Fruit fly (Drosophila melanogaster) whole organism, embryonic: ENCODE measurements around the gene Sfp23F.

Experiments used
- Asciz ChIP-seq: fragments of 200-800 bp; sonication (Bioruptor generic); optimal IDR thresholded peaks from 2 replicates; lab custom pipeline; 2017; ENCODE audit warnings: missing biosample characterization, mild to moderate bottlenecking, missing genetic modification characterization, missing genetic modification reagents
- BtbVII ChIP-seq: fragments of 200-800 bp; sonication (Bioruptor generic); optimal IDR thresholded peaks from 3 replicates; lab custom pipeline; 2017; ENCODE audit warnings: missing biosample characterization, mild to moderate bottlenecking, missing genetic modification characterization
- C15 ChIP-seq: fragments of 200-800 bp; sonication (Bioruptor generic); IDR thresholded peaks from 3 replicates; pipeline ENCODE4 v1.3.6; 2022; ENCODE audit warnings: missing biosample characterization, missing genetic modification characterization
- CG10431 ChIP-seq: fragments of 200-800 bp; sonication (Bioruptor generic); optimal IDR thresholded peaks from 3 replicates; lab custom pipeline; 2018; ENCODE audit warnings: missing biosample characterization, mild to moderate bottlenecking, missing genetic modification characterization
- CG10979 ChIP-seq: fragments of 200-800 bp; sonication (Bioruptor generic); optimal IDR thresholded peaks from 2 replicates; lab custom pipeline; 2018; ENCODE audit warnings: missing biosample characterization, mild to moderate bottlenecking, missing genetic modification characterization, moderate library complexity
- CG12104 ChIP-seq: fragments of 200-800 bp; sonication (Bioruptor generic); optimal IDR thresholded peaks from 3 replicates; lab custom pipeline; 2016; ENCODE audit warnings: missing biosample characterization, missing genetic modification characterization
- CG18011 ChIP-seq: fragments of 200-800 bp; sonication (Bioruptor generic); optimal IDR thresholded peaks from 2 replicates; lab custom pipeline; 2017; ENCODE audit warnings: missing biosample characterization, missing genetic modification characterization, mild to moderate bottlenecking, moderate library complexity, missing genotype
- CG1832 ChIP-seq: fragments of 200-800 bp; sonication (Bioruptor generic); optimal IDR thresholded peaks from 2 replicates; lab custom pipeline; 2017; ENCODE audit warnings: missing biosample characterization, mild to moderate bottlenecking, missing genetic modification characterization, inconsistent platforms
- CG2678 ChIP-seq: fragments of 200-800 bp; sonication (Bioruptor generic); optimal IDR thresholded peaks from 3 replicates; lab custom pipeline; 2019; ENCODE audit warnings: missing biosample characterization, mild to moderate bottlenecking, missing genetic modification characterization, moderate library complexity
- CG2889 ChIP-seq: fragments of 200-800 bp; sonication (Bioruptor generic); IDR thresholded peaks from 3 replicates; pipeline ENCODE4 v1.3.6; 2022; ENCODE audit warnings: missing biosample characterization, missing genetic modification characterization
- CG31365 ChIP-seq: fragments of 200-800 bp; sonication (Bioruptor generic); optimal IDR thresholded peaks from 2 replicates; lab custom pipeline; 2018; ENCODE audit warnings: missing biosample characterization, mild to moderate bottlenecking, missing genetic modification characterization
- CG43689 ChIP-seq: fragments of 200-800 bp; sonication (Bioruptor generic); IDR thresholded peaks from 2 replicates; pipeline ENCODE4 v1.3.6; 2022; ENCODE audit warnings: missing biosample characterization, missing genetic modification characterization
- CG6791 ChIP-seq: fragments of 200-800 bp; sonication (Bioruptor generic); IDR thresholded peaks from 3 replicates; pipeline ENCODE4 v1.3.6; 2022; ENCODE audit warnings: missing biosample characterization, missing genetic modification characterization; ENCODE audit not compliant: partially characterized antibody
- CG7271 ChIP-seq: fragments of 200-800 bp; sonication (Bioruptor generic); optimal IDR thresholded peaks from 2 replicates; lab custom pipeline; 2018; ENCODE audit warnings: missing biosample characterization, mild to moderate bottlenecking, missing genetic modification characterization, moderate library complexity
- CG8281 ChIP-seq: fragments of 200-800 bp; sonication (Bioruptor generic); optimal IDR thresholded peaks from 2 replicates; lab custom pipeline; 2018; ENCODE audit warnings: missing biosample characterization, mild to moderate bottlenecking, missing genetic modification characterization, moderate library complexity
- CG8359 ChIP-seq: fragments of 200-800 bp; sonication (Bioruptor generic); optimal IDR thresholded peaks from 2 replicates; lab custom pipeline; 2017; ENCODE audit warnings: missing biosample characterization, mild to moderate bottlenecking, missing genetic modification characterization, borderline replicate concordance
- CG9215 ChIP-seq: fragments of 200-800 bp; sonication (Bioruptor generic); IDR thresholded peaks from 2 replicates; pipeline ENCODE4 v1.3.6; 2022; ENCODE audit warnings: missing biosample characterization, missing genetic modification characterization
- CG9437 ChIP-seq: fragments of 200-800 bp; sonication (Bioruptor generic); optimal IDR thresholded peaks from 2 replicates; lab custom pipeline; 2018; ENCODE audit warnings: missing biosample characterization, mild to moderate bottlenecking, missing genetic modification characterization
- Dip2 ChIP-seq: fragments of 200-800 bp; sonication (Bioruptor generic); IDR thresholded peaks from 2 replicates; pipeline ENCODE4 v1.3.6; 2022; ENCODE audit warnings: missing biosample characterization, missing genetic modification characterization
- Gug ChIP-seq: fragments of 200-800 bp; sonication (Bioruptor generic); IDR thresholded peaks from 4 replicates; pipeline ENCODE4 v1.3.6; 2022; ENCODE audit warnings: missing biosample characterization, missing genetic modification characterization
- HLHmδ ChIP-seq: fragments of 200-800 bp; sonication (Bioruptor generic); optimal IDR thresholded peaks from 2 replicates; lab custom pipeline; 2018; ENCODE audit warnings: missing biosample characterization, mild to moderate bottlenecking, missing genetic modification characterization, moderate library complexity
- Hmr ChIP-seq: fragments of 200-800 bp; sonication (Bioruptor generic); optimal IDR thresholded peaks from 3 replicates; lab custom pipeline; 2017; ENCODE audit warnings: mild to moderate bottlenecking, missing biosample characterization, missing genetic modification reagents, missing genetic modification characterization
- Hmx ChIP-seq: fragments of 200-800 bp; sonication (Bioruptor generic); optimal IDR thresholded peaks from 2 replicates; lab custom pipeline; 2016; ENCODE audit warnings: missing biosample characterization, missing genetic modification characterization
- Hr78 ChIP-seq, 2 experiments: fragments of 200-800 bp in 1 of 2; fragments of >200 bp in 1 of 2; sonication (Bioruptor generic) in 1 of 2; optimal IDR thresholded peaks; 2 replicates each; lab custom pipeline; 2017 to 2019; ENCODE audit warnings: missing biosample characterization in 2 of 2, missing genetic modification characterization in 2 of 2, mild to moderate bottlenecking in 1 of 2, moderate library complexity in 1 of 2
- MTF-1 ChIP-seq: fragments of 200-800 bp; sonication (Bioruptor generic); optimal IDR thresholded peaks from 2 replicates; lab custom pipeline; 2018; ENCODE audit warnings: missing biosample characterization, mild to moderate bottlenecking, missing genetic modification characterization, borderline replicate concordance
- Myb ChIP-seq: fragments of 200-800 bp; sonication (Bioruptor generic); optimal IDR thresholded peaks from 2 replicates; lab custom pipeline; 2016; ENCODE audit warnings: missing biosample characterization, missing genetic modification characterization
- NC2α ChIP-seq: fragments of 200-800 bp; sonication (Bioruptor generic); optimal IDR thresholded peaks from 2 replicates; lab custom pipeline; 2016; ENCODE audit warnings: missing biosample characterization, missing genetic modification characterization
- NC2β ChIP-seq: fragments of 200-800 bp; sonication (Bioruptor generic); optimal IDR thresholded peaks from 2 replicates; lab custom pipeline; 2016; ENCODE audit warnings: missing biosample characterization, missing genetic modification characterization
- Nf-YC ChIP-seq: fragments of 200-800 bp; optimal IDR thresholded peaks from 3 replicates; lab custom pipeline; 2019; ENCODE audit warnings: missing biosample characterization, mild to moderate bottlenecking, missing genetic modification characterization, moderate library complexity
- Oli ChIP-seq: fragments of 200-800 bp; sonication (Bioruptor generic); optimal IDR thresholded peaks from 2 replicates; lab custom pipeline; 2018; ENCODE audit warnings: missing biosample characterization, mild to moderate bottlenecking, missing genetic modification characterization, moderate library complexity
- ab ChIP-seq: fragments of 200-800 bp; sonication (Bioruptor generic); optimal IDR thresholded peaks from 2 replicates; lab custom pipeline; 2016; ENCODE audit warnings: missing biosample characterization, missing genetic modification characterization
- cg ChIP-seq: fragments of 200-800 bp; sonication (Bioruptor generic); optimal IDR thresholded peaks from 3 replicates; lab custom pipeline; 2019; ENCODE audit warnings: missing biosample characterization, mild to moderate bottlenecking, missing genetic modification characterization, moderate library complexity
- ci ChIP-seq: fragments of 200-800 bp; sonication (Bioruptor generic); IDR thresholded peaks from 3 replicates; pipeline ENCODE4 v1.3.6; 2022; ENCODE audit warnings: missing biosample characterization, missing genetic modification characterization
- h ChIP-seq: fragments of >200 bp; optimal IDR thresholded peaks from 2 replicates; lab custom pipeline; 2017
- insv ChIP-seq, 2 experiments: fragments of 200-800 bp; sonication (Bioruptor generic); optimal IDR thresholded peaks; 3 replicates each; lab custom pipeline; 2016 to 2018; ENCODE audit warnings: missing biosample characterization in 2 of 2, missing genetic modification characterization in 2 of 2
- inv ChIP-seq: fragments of 200-800 bp; sonication (Bioruptor generic); IDR thresholded peaks from 2 replicates; pipeline ENCODE4 v1.3.6; 2022; ENCODE audit warnings: missing biosample characterization, missing genetic modification characterization; ENCODE audit not compliant: partially characterized antibody
- lbe ChIP-seq: fragments of 200-800 bp; sonication (Bioruptor generic); optimal IDR thresholded peaks from 2 replicates; lab custom pipeline; 2016; ENCODE audit warnings: missing biosample characterization, mild to moderate bottlenecking, missing genetic modification characterization
- lola ChIP-seq, 3 experiments: fragments of >200 bp in 2 of 3; fragments of 200-800 bp in 1 of 3; sonication (Bioruptor generic) in 1 of 3; optimal IDR thresholded peaks; 2 replicates each; lab custom pipeline; 2017 to 2019; ENCODE audit warnings: missing biosample characterization in 3 of 3, missing genetic modification characterization in 3 of 3, mild to moderate bottlenecking in 1 of 3, moderate library complexity in 1 of 3
- maf-S ChIP-seq: fragments of 200-800 bp; sonication (Bioruptor generic); optimal IDR thresholded peaks from 2 replicates; lab custom pipeline; 2016; ENCODE audit warnings: missing biosample characterization, missing genetic modification characterization
- peb ChIP-seq: fragments of 200-800 bp; sonication (Bioruptor generic); IDR thresholded peaks from 2 replicates; pipeline ENCODE4 v1.3.6; 2022; ENCODE audit warnings: missing biosample characterization, missing genetic modification characterization
- pfk ChIP-seq: fragments of 200-800 bp; sonication (Bioruptor generic); optimal IDR thresholded peaks from 2 replicates; lab custom pipeline; 2018; ENCODE audit warnings: missing biosample characterization, mild to moderate bottlenecking, missing genetic modification characterization, moderate library complexity
- pros ChIP-seq: fragments of 200-800 bp; sonication (Bioruptor generic); optimal IDR thresholded peaks from 3 replicates; lab custom pipeline; 2019; ENCODE audit warnings: missing biosample characterization, mild to moderate bottlenecking, missing genetic modification characterization, moderate library complexity
- ranshi ChIP-seq: fragments of 200-800 bp; sonication (Bioruptor generic); IDR thresholded peaks from 2 replicates; pipeline ENCODE4 v1.3.6; 2022; ENCODE audit warnings: missing biosample characterization, missing genetic modification characterization
- sd ChIP-seq: fragments of 200-800 bp; sonication (Bioruptor generic); optimal IDR thresholded peaks from 3 replicates; lab custom pipeline; 2018; ENCODE audit warnings: missing biosample characterization, mild to moderate bottlenecking, missing genetic modification characterization, moderate library complexity
- sens-2 ChIP-seq: fragments of 200-800 bp; sonication (Bioruptor generic); IDR thresholded peaks from 2 replicates; pipeline ENCODE4 v1.3.6; 2022; ENCODE audit warnings: missing biosample characterization, missing genetic modification characterization
- shn ChIP-seq: fragments of 200-800 bp; sonication (Bioruptor generic); optimal IDR thresholded peaks from 3 replicates; lab custom pipeline; 2016; ENCODE audit warnings: missing biosample characterization, missing genetic modification characterization
- toy ChIP-seq: fragments of 200-800 bp; sonication (Bioruptor generic); IDR thresholded peaks from 2 replicates; pipeline ENCODE4 v1.3.6; 2022; ENCODE audit warnings: missing biosample characterization, missing genetic modification characterization
- twi ChIP-seq: fragments of 200-800 bp; optimal IDR thresholded peaks from 2 replicates; lab custom pipeline; 2019; ENCODE audit warnings: missing biosample characterization, mild to moderate bottlenecking, missing genetic modification characterization, moderate library complexity
- zen2 ChIP-seq: fragments of 200-800 bp; sonication (Bioruptor generic); IDR thresholded peaks from 3 replicates; pipeline ENCODE4 v1.3.6; 2022; ENCODE audit warnings: missing biosample characterization, missing genetic modification characterization; ENCODE audit not compliant: partially characterized antibody

Gene Sfp23F

DNA sequence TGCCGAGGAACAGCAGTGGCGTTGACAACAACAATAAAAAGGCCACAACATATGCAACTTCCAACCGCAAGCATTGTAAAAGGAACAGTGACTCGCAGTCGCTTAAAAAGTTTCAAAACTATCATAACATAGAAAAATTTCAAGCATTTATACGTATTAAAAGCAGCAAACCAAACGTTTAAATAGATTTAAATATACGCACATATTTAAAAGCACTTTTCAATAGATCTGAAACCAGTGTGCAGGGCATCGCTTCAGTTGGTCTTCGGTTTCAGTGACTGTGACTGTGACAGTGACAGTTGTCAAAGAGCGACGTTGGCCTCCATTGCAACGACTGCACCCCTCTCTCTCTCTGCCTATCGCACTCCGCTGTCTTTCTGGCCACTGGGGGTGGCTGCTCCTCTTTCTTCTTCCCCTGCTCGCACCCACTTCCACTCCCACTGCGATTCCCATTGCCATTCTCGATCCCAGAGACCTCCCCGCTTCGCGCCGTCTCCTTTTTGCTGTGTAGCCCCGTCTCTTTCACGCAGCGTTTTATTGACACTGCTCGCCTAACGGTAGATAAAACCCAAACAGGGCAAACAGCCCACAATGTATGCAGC is 39.3 kb downstream of the Sfp23F start (continued):
- no peak for TF ChIP-seq pfk (GFP tag; lab: Kevin White, UChicago)
- TF ChIP-seq Hmr, result peak; percentile 41
- peak; percentile 33 for TF ChIP-seq BtbVII (GFP tag; lab: Kevin White, UChicago)
- TF ChIP-seq lola (GFP tag; optimal IDR thresholded peaks at IDR 0.05; lab: Kevin White, UChicago), result peak in 1 of 3 experiments; percentile 48
- no peak for TF ChIP-seq cg (GFP tag; lab: Kevin White, UChicago)
- TF ChIP-seq Dip2 (GFP tag; lab: Robert Waterston, UW), result no peak
- TF ChIP-seq inv (GFP tag; lab: Robert Waterston, UW), result no peak
- TF ChIP-seq NC2β (GFP tag; lab: Kevin White, UChicago), result peak; percentile 66
- peak; percentile 41 for TF ChIP-seq CG8281 (tag; lab: Kevin White, UChicago)
- TF ChIP-seq pros (GFP tag; lab: Kevin White, UChicago), result no peak
- TF ChIP-seq h (lab: Kevin White, UChicago), result no peak
- TF ChIP-seq CG10979 (tag; lab: Kevin White, UChicago), result peak; percentile 88
- TF ChIP-seq toy, result no peak
- peak; percentile 10 for TF ChIP-seq CG18011 (GFP tag; lab: Kevin White, UChicago)
- TF ChIP-seq zen2 (GFP tag; lab: Robert Waterston, UW), result no peak
- TF ChIP-seq CG6791, result peak; percentile 41; the same call in 1 of the 3 replicates
- peak; percentile 9 for TF ChIP-seq CG10431
- no peak for TF ChIP-seq Hr78 (GFP tag; optimal IDR thresholded peaks at IDR 0.05; lab: Kevin White, UChicago)
- no peak for TF ChIP-seq HLHmδ (GFP tag; lab: Kevin White, UChicago)
- peak; percentile 61 for TF ChIP-seq shn (GFP tag; lab: Kevin White, UChicago)
- peak; percentile 28 for TF ChIP-seq CG31365 (tag; lab: Kevin White, UChicago)
- TF ChIP-seq CG1832 (GFP tag; lab: Kevin White, UChicago), result peak; percentile 25
- peak; percentile 97 for TF ChIP-seq ci (GFP tag; lab: Robert Waterston, UW)
- TF ChIP-seq ab (GFP tag; lab: Kevin White, UChicago), result no peak
- TF ChIP-seq MTF-1 (GFP tag; lab: Kevin White, UChicago), result peak; percentile 48
- TF ChIP-seq C15 (GFP tag; lab: Robert Waterston, UW), result peak; percentile 57; the same call in 1 of the 3 replicates
- TF ChIP-seq peb (GFP tag; lab: Robert Waterston, UW), result peak; percentile 89
- TF ChIP-seq insv (GFP tag; optimal IDR thresholded peaks at IDR 0.05; lab: Kevin White, UChicago), result no peak
- peak; percentile 2 for TF ChIP-seq CG7271 (tag; lab: Kevin White, UChicago)
- peak; percentile 87 for TF ChIP-seq CG2678 (tag; lab: Kevin White, UChicago)
- peak; percentile 54 for TF ChIP-seq CG9437
- no peak for TF ChIP-seq CG12104 (GFP tag; lab: Kevin White, UChicago)
- TF ChIP-seq CG2889, result peak; percentile 72; the same call in 1 of the 3 replicates
- peak; percentile 37 for TF ChIP-seq Myb
- no peak for TF ChIP-seq Nf-YC (tag; lab: Kevin White, UChicago)
- peak; percentile 92 for TF ChIP-seq Asciz (GFP tag; lab: Kevin White, UChicago)
- TF ChIP-seq CG9215 (GFP tag; lab: Robert Waterston, UW), result peak; percentile 29; the same call in 1 of the 2 replicates
- peak; percentile 82 for TF ChIP-seq Oli (tag; lab: Kevin White, UChicago)
- TF ChIP-seq sd (tag; lab: Kevin White, UChicago), result peak; percentile 6
- TF ChIP-seq sens-2 (GFP tag; lab: Robert Waterston, UW), result peak; percentile 91
- peak; percentile 75 for TF ChIP-seq CG43689 (GFP tag; lab: Robert Waterston, UW)
- no peak for TF ChIP-seq Hmx (GFP tag; lab: Kevin White, UChicago)
- peak; percentile 66 for TF ChIP-seq lbe
- TF ChIP-seq NC2α (GFP tag; lab: Kevin White, UChicago), result no peak
- TF ChIP-seq CG8359 (GFP tag; lab: Kevin White, UChicago), result peak; percentile 72
- TF ChIP-seq ranshi (GFP tag; lab: Robert Waterston, UW), result peak; percentile 86
- TF ChIP-seq maf-S (GFP tag; lab: Kevin White, UChicago), result peak; percentile 13
- TF ChIP-seq twi, result peak; percentile 26
- peak; percentile 81; the same call in 3 of the 4 replicates for TF ChIP-seq Gug (GFP tag; lab: Robert Waterston, UW)
